Fruit fly (Drosophila melanogaster) whole organism, prepupa: ENCODE results near the gene CG31687.

Experiments
- Blimp-1 ChIP-seq: fragments of 200-800 bp; sonication (Bioruptor generic); optimal IDR thresholded peaks from 3 replicates; lab custom pipeline; 2017; ENCODE audit warnings: missing biosample characterization, missing genetic modification characterization, mild to moderate bottlenecking, moderate library complexity, missing genetic modification reagents
- CG10631 ChIP-seq: fragments of 200-800 bp; sonication (Bioruptor generic); optimal IDR thresholded peaks from 2 replicates; lab custom pipeline; 2016; ENCODE audit warnings: missing biosample characterization, missing genetic modification characterization
- CG10669 ChIP-seq: fragments of 200-800 bp; sonication (Bioruptor generic); optimal IDR thresholded peaks from 3 replicates; lab custom pipeline; 2018; ENCODE audit warnings: missing biosample characterization, mild to moderate bottlenecking, missing genetic modification characterization, moderate library complexity
- CG11762 ChIP-seq: fragments of 200-800 bp; sonication (Bioruptor generic); optimal IDR thresholded peaks from 3 replicates; lab custom pipeline; 2016; ENCODE audit warnings: missing biosample characterization, missing genetic modification characterization; ENCODE audit not compliant: insufficient read depth
- CG11902 ChIP-seq: fragments of 200-800 bp; sonication (Bioruptor generic); optimal IDR thresholded peaks from 3 replicates; lab custom pipeline; 2016; ENCODE audit warnings: missing biosample characterization, missing genetic modification characterization
- CG15336 ChIP-seq: fragments of 200-800 bp; sonication (Bioruptor generic); IDR thresholded peaks from 2 replicates; pipeline ENCODE4 v1.3.6; 2022; ENCODE audit warnings: missing biosample characterization, missing genetic modification characterization
- CG3032 ChIP-seq: fragments of 200-800 bp; optimal IDR thresholded peaks from 2 replicates; lab custom pipeline; 2019; ENCODE audit warnings: missing biosample characterization, mild to moderate bottlenecking, missing genetic modification characterization, moderate library complexity
- CG31627 ChIP-seq: fragments of 200-800 bp; sonication (Bioruptor generic); optimal IDR thresholded peaks from 3 replicates; lab custom pipeline; 2016; ENCODE audit warnings: missing biosample characterization, missing genetic modification characterization
- CG32006 ChIP-seq: fragments of 200-800 bp; sonication (Bioruptor generic); optimal IDR thresholded peaks from 3 replicates; lab custom pipeline; 2017; ENCODE audit warnings: missing biosample characterization, mild to moderate bottlenecking, missing genetic modification characterization
- CG34406 ChIP-seq: fragments of 200-800 bp; sonication (Bioruptor generic); optimal IDR thresholded peaks from 3 replicates; lab custom pipeline; 2016; ENCODE audit warnings: missing biosample characterization, missing genetic modification characterization
- CG3919 ChIP-seq: fragments of 200-800 bp; sonication (Bioruptor generic); optimal IDR thresholded peaks from 3 replicates; lab custom pipeline; 2016; ENCODE audit warnings: missing biosample characterization, missing genetic modification characterization
- CG4318 ChIP-seq: fragments of 200-800 bp; sonication (Bioruptor generic); optimal IDR thresholded peaks from 3 replicates; lab custom pipeline; 2017; ENCODE audit warnings: missing biosample characterization, mild to moderate bottlenecking, missing genetic modification characterization
- CG6163 ChIP-seq: fragments of 200-800 bp; sonication (Bioruptor generic); IDR thresholded peaks from 3 replicates; pipeline ENCODE4 v1.3.6; 2022; ENCODE audit warnings: missing biosample characterization, missing genetic modification characterization
- CG6276 ChIP-seq: fragments of 200-800 bp; sonication (Bioruptor generic); optimal IDR thresholded peaks from 2 replicates; lab custom pipeline; 2017; ENCODE audit warnings: missing biosample characterization, mild to moderate bottlenecking, missing genetic modification characterization
- CG6792 ChIP-seq: fragments of 200-800 bp; sonication (Bioruptor generic); optimal IDR thresholded peaks from 3 replicates; lab custom pipeline; 2016; ENCODE audit warnings: missing biosample characterization, missing genetic modification characterization
- CG6854 ChIP-seq: fragments of 200-800 bp; sonication (Bioruptor generic); optimal IDR thresholded peaks from 2 replicates; lab custom pipeline; 2017; ENCODE audit warnings: missing biosample characterization, mild to moderate bottlenecking, missing genetic modification characterization
- CG7368 ChIP-seq: fragments of 200-800 bp; sonication (Bioruptor generic); optimal IDR thresholded peaks from 3 replicates; lab custom pipeline; 2016; ENCODE audit warnings: missing biosample characterization, missing genetic modification characterization
- CG8119 ChIP-seq: fragments of 200-800 bp; sonication (Bioruptor generic); IDR thresholded peaks from 3 replicates; pipeline ENCODE4 v1.3.6; 2022; ENCODE audit warnings: missing biosample characterization, missing genetic modification characterization
- CG8632 ChIP-seq: fragments of 200-800 bp; sonication (Bioruptor generic); optimal IDR thresholded peaks from 3 replicates; lab custom pipeline; 2016; ENCODE audit warnings: missing biosample characterization, missing genetic modification characterization
- Eip78C ChIP-seq: fragments of 200-800 bp; sonication (Bioruptor generic); peaks from one replicate; lab custom pipeline; 2016; ENCODE audit warnings: missing biosample characterization, missing genetic modification characterization
- Ets21C ChIP-seq: fragments of 200-800 bp; sonication (Bioruptor generic); optimal IDR thresholded peaks from 3 replicates; lab custom pipeline; 2016; ENCODE audit warnings: missing biosample characterization, missing genetic modification characterization
- Ets96B ChIP-seq: fragments of 200-800 bp; optimal IDR thresholded peaks from 2 replicates; lab custom pipeline; 2019; ENCODE audit warnings: missing biosample characterization, mild to moderate bottlenecking, missing genetic modification characterization, moderate library complexity
- Hr38 ChIP-seq: sonication (Bioruptor generic); optimal IDR thresholded peaks from 2 replicates; lab custom pipeline; 2016; ENCODE audit warnings: missing biosample characterization, missing genetic modification characterization
- Hr4 ChIP-seq: fragments of 200-800 bp; sonication (Bioruptor generic); optimal IDR thresholded peaks from 3 replicates; lab custom pipeline; 2016; ENCODE audit warnings: missing biosample characterization, missing genetic modification characterization
- Lpt ChIP-seq: fragments of 200-800 bp; sonication (Bioruptor generic); optimal IDR thresholded peaks from 3 replicates; lab custom pipeline; 2016; ENCODE audit warnings: missing biosample characterization, missing genetic modification characterization
- OdsH ChIP-seq: fragments of 200-800 bp; sonication (Bioruptor generic); optimal IDR thresholded peaks from 3 replicates; lab custom pipeline; 2016; ENCODE audit warnings: missing biosample characterization, missing genetic modification characterization
- Sox102F ChIP-seq: fragments of 200-800 bp; sonication (Bioruptor generic); optimal IDR thresholded peaks from 2 replicates; lab custom pipeline; 2016; ENCODE audit warnings: missing biosample characterization, mild to moderate bottlenecking, missing genetic modification characterization
- Sox14 ChIP-seq: fragments of 200-800 bp; sonication (Bioruptor generic); optimal IDR thresholded peaks from 3 replicates; lab custom pipeline; 2016; ENCODE audit warnings: missing biosample characterization, missing genetic modification characterization
- achi ChIP-seq: fragments of 200-800 bp; sonication (Bioruptor generic); optimal IDR thresholded peaks from 3 replicates; lab custom pipeline; 2016; ENCODE audit warnings: missing biosample characterization, missing genetic modification characterization
- acj6 ChIP-seq: fragments of 200-800 bp; sonication (Bioruptor generic); optimal IDR thresholded peaks from 3 replicates; lab custom pipeline; 2016; ENCODE audit warnings: missing biosample characterization, missing genetic modification characterization
- dac ChIP-seq: fragments of 200-800 bp; sonication (Bioruptor generic); optimal IDR thresholded peaks from 2 replicates; lab custom pipeline; 2017; ENCODE audit warnings: missing biosample characterization, mild to moderate bottlenecking, missing genetic modification characterization
- dsx ChIP-seq: fragments of 200-800 bp; optimal IDR thresholded peaks from 3 replicates; lab custom pipeline; 2019; ENCODE audit warnings: missing biosample characterization, mild to moderate bottlenecking, missing genetic modification characterization, moderate library complexity; ENCODE audit not compliant: poor library complexity, severe bottlenecking
- eg ChIP-seq: fragments of 200-800 bp; sonication (Bioruptor generic); IDR thresholded peaks from 3 replicates; pipeline ENCODE4 v1.3.6; 2022; ENCODE audit warnings: missing biosample characterization, missing genetic modification characterization
- esn ChIP-seq: fragments of 200-800 bp; sonication (Bioruptor generic); optimal IDR thresholded peaks from 2 replicates; lab custom pipeline; 2016; ENCODE audit warnings: missing biosample characterization, mild to moderate bottlenecking, missing genetic modification characterization, moderate library complexity
- fkh ChIP-seq: fragments of 200-800 bp; sonication (Bioruptor generic); optimal IDR thresholded peaks from 3 replicates; lab custom pipeline; 2017; ENCODE audit warnings: missing biosample characterization, mild to moderate bottlenecking, missing genetic modification characterization, moderate library complexity
- lz ChIP-seq: fragments of 200-800 bp; sonication (Bioruptor generic); optimal IDR thresholded peaks from 3 replicates; lab custom pipeline; 2016; ENCODE audit warnings: missing biosample characterization, missing genetic modification characterization
- net ChIP-seq: fragments of 200-800 bp; sonication (Bioruptor generic); optimal IDR thresholded peaks from 3 replicates; lab custom pipeline; 2016; ENCODE audit warnings: missing biosample characterization, missing genetic modification characterization
- salr ChIP-seq, 2 experiments: fragments of 200-800 bp; sonication (Bioruptor generic); optimal IDR thresholded peaks; 3 replicates each; lab custom pipeline; 2016 to 2018; ENCODE audit warnings: missing biosample characterization in 2 of 2, missing genetic modification characterization in 2 of 2, mild to moderate bottlenecking in 1 of 2
- svp ChIP-seq: fragments of 200-800 bp; sonication (Bioruptor generic); peaks from one replicate; lab custom pipeline; 2016; ENCODE audit warnings: missing biosample characterization, missing genetic modification characterization
- topi ChIP-seq: fragments of 200-800 bp; sonication (Bioruptor generic); optimal IDR thresholded peaks from 3 replicates; lab custom pipeline; 2016; ENCODE audit warnings: missing biosample characterization, missing genetic modification characterization
- vri ChIP-seq: fragments of 200-800 bp; sonication (Bioruptor generic); optimal IDR thresholded peaks from 3 replicates; lab custom pipeline; 2016; ENCODE audit warnings: missing biosample characterization, mild to moderate bottlenecking, missing genetic modification characterization

The CG31687 gene

DNA sequence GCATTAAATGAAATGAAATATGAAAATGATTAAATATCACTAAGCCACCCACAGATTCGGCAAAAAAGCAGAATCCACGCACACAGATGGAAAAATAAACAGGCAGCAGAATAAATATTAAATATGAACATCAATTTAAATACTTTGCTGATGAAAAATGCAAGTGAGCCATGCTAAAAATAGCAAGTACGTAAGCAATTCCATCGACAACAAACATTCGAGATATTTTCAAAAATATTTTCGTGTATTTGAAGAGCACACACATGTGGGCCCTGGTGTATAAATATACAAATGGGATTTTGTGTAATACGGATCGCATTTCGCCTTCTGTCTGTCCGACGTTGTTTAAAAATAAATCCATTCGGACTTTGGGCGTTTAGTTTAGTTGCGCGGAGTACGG is 37.7 kb downstream of the CG31687 start:
- TF ChIP-seq esn (GFP tag; lab: Kevin White, UChicago): no peak
- TF ChIP-seq topi (GFP tag; lab: Kevin White, UChicago): no peak
- no peak for TF ChIP-seq CG11762 (GFP tag; lab: Kevin White, UChicago)
- no peak for TF ChIP-seq CG10631 (GFP tag; lab: Kevin White, UChicago)
- TF ChIP-seq CG3919: no peak
- TF ChIP-seq CG8119 (GFP tag; lab: Robert Waterston, UW): no peak
- TF ChIP-seq Ets21C (GFP tag; lab: Kevin White, UChicago): no peak
- no peak for TF ChIP-seq CG10669 (GFP tag; lab: Kevin White, UChicago)

DNA sequence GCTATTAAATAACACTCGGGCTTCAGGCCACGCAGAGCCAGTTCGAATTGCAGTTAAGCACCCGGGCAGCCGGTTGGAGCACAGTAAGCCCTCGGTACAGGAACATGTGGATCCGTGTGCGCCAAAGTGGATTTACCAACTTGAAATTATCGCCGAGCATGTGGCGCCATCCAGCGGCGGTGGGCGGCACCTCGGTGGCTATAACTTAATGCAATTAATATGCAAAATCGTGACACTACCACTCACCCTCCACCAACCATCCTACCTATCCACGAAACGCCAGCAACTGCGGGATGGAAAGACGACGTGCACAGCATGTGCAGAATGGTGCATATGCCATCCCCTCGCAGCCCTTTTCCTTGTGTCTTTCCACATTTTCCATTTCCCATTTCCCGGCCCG is 38.1 kb downstream of the CG31687 start:
- TF ChIP-seq Eip78C: peak; percentile 21
- TF ChIP-seq esn (GFP tag; lab: Kevin White, UChicago): no peak

DNA sequence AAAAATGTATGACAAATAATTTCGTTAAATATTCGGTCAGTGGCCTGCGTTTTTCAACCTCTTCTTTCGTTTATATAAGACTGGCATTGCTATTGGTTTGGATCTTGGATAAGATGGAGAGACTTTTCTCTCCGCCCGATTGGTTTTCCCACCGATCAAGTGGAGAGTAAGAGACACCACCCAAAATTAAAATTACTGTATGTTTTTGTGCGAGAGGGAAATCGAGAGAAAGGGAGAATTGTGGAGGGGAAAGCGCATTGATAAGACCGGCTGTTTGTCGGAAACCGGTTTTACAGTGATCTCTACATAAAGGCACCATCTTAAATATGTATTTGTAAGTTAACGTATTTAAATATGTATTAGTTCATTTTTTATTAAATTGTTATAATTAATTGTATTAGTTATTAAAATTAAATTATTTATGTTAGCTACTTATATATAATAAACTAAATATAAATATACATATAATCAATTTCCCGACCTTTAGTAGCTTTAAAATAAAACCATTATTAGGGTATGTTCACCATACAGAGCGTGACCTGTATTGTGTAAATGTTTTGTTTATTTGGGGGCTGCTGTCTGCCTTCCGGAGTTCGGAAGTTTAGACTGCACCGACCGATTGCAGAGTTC is 44.5 kb downstream of the CG31687 start, which contains the start of gene CG34007:
TSS of gene CG34007 (plus strand) at position 608 of the 630 bp plus-strand sequence.
- TF ChIP-seq fkh (GFP tag; lab: Kevin White, UChicago): peak; percentile 85
- TF ChIP-seq svp: peak; percentile 54
- TF ChIP-seq CG15336 (GFP tag; lab: Robert Waterston, UW): peak; percentile 73
- peak; percentile 35 for TF ChIP-seq CG6792
- TF ChIP-seq dsx (GFP tag; lab: Kevin White, UChicago): no peak
- peak; percentile 37 for TF ChIP-seq CG8632
- peak; percentile 54 for TF ChIP-seq OdsH (GFP tag; lab: Kevin White, UChicago)
- TF ChIP-seq lz (GFP tag; lab: Kevin White, UChicago): peak; percentile 14
- peak in 1 of 2 experiments; percentile 24 for TF ChIP-seq salr (GFP tag; optimal IDR thresholded peaks at IDR 0.05; lab: Kevin White, UChicago)
- TF ChIP-seq Lpt (GFP tag; lab: Kevin White, UChicago): no peak
- no peak for TF ChIP-seq dac (GFP tag; lab: Kevin White, UChicago)
- peak; percentile 84 for TF ChIP-seq CG32006 (GFP tag; lab: Kevin White, UChicago)
- TF ChIP-seq CG6854 (GFP tag; lab: Kevin White, UChicago): peak; percentile 14
- peak; percentile 35 for TF ChIP-seq acj6 (GFP tag; lab: Kevin White, UChicago)
- 0 out of 3 replicates have a peak, but pooled peaks have one; percentile 9 for TF ChIP-seq CG6163 (GFP tag; lab: Robert Waterston, UW)
- peak; percentile 55 for TF ChIP-seq achi (GFP tag; lab: Kevin White, UChicago)
- peak; percentile 3 for TF ChIP-seq Sox102F (GFP tag; lab: Kevin White, UChicago)
- TF ChIP-seq CG34406 (GFP tag; lab: Kevin White, UChicago): peak; percentile 51
- TF ChIP-seq vri (GFP tag; lab: Kevin White, UChicago): no peak
- peak; percentile 18 for TF ChIP-seq Sox14 (GFP tag; lab: Kevin White, UChicago)
- peak; percentile 8 for TF ChIP-seq Ets96B (tag; lab: Kevin White, UChicago)
- TF ChIP-seq eg (GFP tag; lab: Robert Waterston, UW): peak; percentile 64
- no peak for TF ChIP-seq CG3032 (tag; lab: Kevin White, UChicago)
- TF ChIP-seq CG10631 (GFP tag; lab: Kevin White, UChicago): peak; percentile 50
- TF ChIP-seq Blimp-1 (GFP tag; lab: Kevin White, UChicago): peak; percentile 29
- TF ChIP-seq Hr4: peak; percentile 18
- TF ChIP-seq CG11902 (GFP tag; lab: Kevin White, UChicago): peak; percentile 21
- TF ChIP-seq CG4318 (GFP tag; lab: Kevin White, UChicago): peak; percentile 56
- TF ChIP-seq CG6276 (GFP tag; lab: Kevin White, UChicago): peak; percentile 60
- peak; percentile 63 for TF ChIP-seq Eip78C
- no peak for TF ChIP-seq CG31627
- peak; percentile 88 for TF ChIP-seq CG8119 (GFP tag; lab: Robert Waterston, UW)
- peak; percentile 10 for TF ChIP-seq net
- TF ChIP-seq CG3919: peak; percentile 5
- TF ChIP-seq CG7368 (GFP tag; lab: Kevin White, UChicago): no peak
- no peak for TF ChIP-seq Hr38
